Fruit fly (Drosophila melanogaster) whole organism, embryonic: ENCODE results near the gene Nf1.
A peak's percentile ranks its signal among the peaks of the same experiment; 100 is the strongest.

Experiments used
- ATbp ChIP-seq: fragments of 200-800 bp; sonication (Bioruptor generic); optimal IDR thresholded peaks from 2 replicates; lab custom pipeline; 2017; ENCODE audit warnings: missing biosample characterization, mild to moderate bottlenecking, missing genetic modification characterization, missing genetic modification reagents
- Atf-2 ChIP-seq: fragments of 200-800 bp; sonication (Bioruptor generic); optimal IDR thresholded peaks from 2 replicates; lab custom pipeline; 2016; ENCODE audit warnings: missing biosample characterization, missing genetic modification characterization
- Atf3 ChIP-seq: fragments of 200-800 bp; sonication (Bioruptor generic); optimal IDR thresholded peaks from 3 replicates; lab custom pipeline; 2016; ENCODE audit warnings: missing biosample characterization, missing genetic modification characterization
- Bdp1 ChIP-seq: fragments of 200-800 bp; sonication (Bioruptor generic); optimal IDR thresholded peaks from 3 replicates; lab custom pipeline; 2016; ENCODE audit warnings: missing biosample characterization, missing genetic modification characterization
- CG10209 ChIP-seq: fragments of 200-800 bp; sonication (Bioruptor generic); optimal IDR thresholded peaks from 3 replicates; lab custom pipeline; 2017; ENCODE audit warnings: missing biosample characterization, mild to moderate bottlenecking, missing genetic modification characterization, missing genetic modification reagents
- CG12769 ChIP-seq: fragments of 200-800 bp; sonication (Bioruptor generic); optimal IDR thresholded peaks from 2 replicates; lab custom pipeline; 2019; ENCODE audit warnings: missing biosample characterization, mild to moderate bottlenecking, missing genetic modification characterization, moderate library complexity
- CG13894 ChIP-seq: fragments of 200-800 bp; sonication (Bioruptor generic); optimal IDR thresholded peaks from 3 replicates; lab custom pipeline; 2018; ENCODE audit warnings: missing biosample characterization, mild to moderate bottlenecking, missing genetic modification characterization, moderate library complexity
- CG14441 ChIP-seq: fragments of 200-800 bp; sonication (Bioruptor generic); IDR thresholded peaks from 2 replicates; pipeline ENCODE4 v1.3.6; 2022; ENCODE audit warnings: missing biosample characterization, missing genetic modification characterization
- CG15073 ChIP-seq: fragments of 200-800 bp; sonication (Bioruptor generic); optimal IDR thresholded peaks from 2 replicates; lab custom pipeline; 2016; ENCODE audit warnings: missing biosample characterization, missing genetic modification characterization
- CG16779 ChIP-seq: fragments of 200-800 bp; sonication (Bioruptor generic); IDR thresholded peaks from 2 replicates; pipeline ENCODE4 v1.3.6; 2022; ENCODE audit warnings: missing biosample characterization, missing genetic modification characterization
- CG16813 ChIP-seq: fragments of 200-800 bp; sonication (Bioruptor generic); IDR thresholded peaks from 3 replicates; pipeline ENCODE4 v1.3.6; 2022; ENCODE audit warnings: missing biosample characterization, missing genetic modification characterization; ENCODE audit not compliant: partially characterized antibody
- CG17361 ChIP-seq: fragments of 200-800 bp; sonication (Bioruptor generic); IDR thresholded peaks from 3 replicates; pipeline ENCODE4 v1.3.6; 2022; ENCODE audit warnings: missing biosample characterization, missing genetic modification characterization
- CG17829 ChIP-seq: fragments of 200-800 bp; optimal IDR thresholded peaks from 2 replicates; lab custom pipeline; 2019; ENCODE audit warnings: missing biosample characterization, mild to moderate bottlenecking, missing genetic modification characterization, moderate library complexity
- CG17912 ChIP-seq: fragments of 200-800 bp; sonication (Bioruptor generic); optimal IDR thresholded peaks from 2 replicates; lab custom pipeline; 2018; ENCODE audit warnings: missing biosample characterization, mild to moderate bottlenecking, missing genetic modification characterization
- CG18599 ChIP-seq: fragments of 200-800 bp; sonication (Bioruptor generic); optimal IDR thresholded peaks from 3 replicates; lab custom pipeline; 2017; ENCODE audit warnings: missing biosample characterization, missing genetic modification characterization, mild to moderate bottlenecking, moderate library complexity, missing genetic modification reagents
- CG2202 ChIP-seq: fragments of 200-800 bp; sonication (Bioruptor generic); optimal IDR thresholded peaks from 2 replicates; lab custom pipeline; 2018; ENCODE audit warnings: missing biosample characterization, mild to moderate bottlenecking, missing genetic modification characterization
- CG2875 ChIP-seq: fragments of 200-800 bp; sonication (Bioruptor generic); optimal IDR thresholded peaks from 2 replicates; lab custom pipeline; 2017; ENCODE audit warnings: missing biosample characterization, mild to moderate bottlenecking, missing genetic modification characterization, missing genetic modification reagents
- CG31388 ChIP-seq: fragments of 200-800 bp; sonication (Bioruptor generic); optimal IDR thresholded peaks from 2 replicates; lab custom pipeline; 2016; ENCODE audit warnings: missing biosample characterization, missing genetic modification characterization
- CG34422 ChIP-seq: fragments of 200-800 bp; sonication (Bioruptor generic); IDR thresholded peaks from 3 replicates; pipeline ENCODE4 v1.3.6; 2022; ENCODE audit warnings: missing biosample characterization, missing genetic modification characterization
- CG3726 ChIP-seq: fragments of 200-800 bp; sonication (Bioruptor generic); IDR thresholded peaks from 3 replicates; pipeline ENCODE4, ENCODE4 v1.3.6; 2022; ENCODE audit warnings: missing biosample characterization, missing genetic modification characterization
- CG4282 ChIP-seq: fragments of 200-800 bp; sonication (Bioruptor generic); optimal IDR thresholded peaks from 2 replicates; lab custom pipeline; 2016; ENCODE audit warnings: missing biosample characterization, missing genetic modification characterization
- CG4617 ChIP-seq: fragments of 200-800 bp; sonication (Bioruptor generic); optimal IDR thresholded peaks from 3 replicates; lab custom pipeline; 2016; ENCODE audit warnings: missing biosample characterization, missing genetic modification characterization, borderline replicate concordance
- CG5953 ChIP-seq: fragments of 200-800 bp; sonication (Bioruptor generic); IDR thresholded peaks from 2 replicates; pipeline ENCODE4 v1.3.6; 2022; ENCODE audit warnings: missing biosample characterization, missing genetic modification characterization
- CG6765 ChIP-seq: fragments of 200-800 bp; sonication (Bioruptor generic); optimal IDR thresholded peaks from 3 replicates; lab custom pipeline; 2017; ENCODE audit warnings: missing biosample characterization, mild to moderate bottlenecking, missing genetic modification characterization
- CG6813 ChIP-seq: fragments of 200-800 bp; sonication (Bioruptor generic); optimal IDR thresholded peaks from 2 replicates; lab custom pipeline; 2017; ENCODE audit warnings: missing biosample characterization, missing genetic modification characterization, mild to moderate bottlenecking, moderate library complexity, missing genetic modification reagents
- CG8924 ChIP-seq: fragments of 200-800 bp; optimal IDR thresholded peaks from 3 replicates; lab custom pipeline; 2019; ENCODE audit warnings: missing biosample characterization, mild to moderate bottlenecking, missing genetic modification characterization, moderate library complexity
- Deaf1 ChIP-seq: fragments of 200-800 bp; optimal IDR thresholded peaks from 3 replicates; lab custom pipeline; 2019; ENCODE audit warnings: missing biosample characterization, mild to moderate bottlenecking, missing genetic modification characterization, moderate library complexity
- Drgx ChIP-seq: fragments of 200-800 bp; sonication (Bioruptor generic); IDR thresholded peaks from 2 replicates; pipeline ENCODE4 v1.3.6; 2022; ENCODE audit warnings: missing biosample characterization, missing genetic modification characterization
- Fer1 ChIP-seq: fragments of 200-800 bp; sonication (Bioruptor generic); optimal IDR thresholded peaks from 2 replicates; lab custom pipeline; 2017; ENCODE audit warnings: missing biosample characterization, mild to moderate bottlenecking, missing genetic modification characterization
- Fer2 ChIP-seq: fragments of 200-800 bp; sonication (Bioruptor generic); optimal IDR thresholded peaks from 2 replicates; lab custom pipeline; 2018; ENCODE audit warnings: missing biosample characterization, mild to moderate bottlenecking, missing genetic modification characterization, moderate library complexity
- Hey ChIP-seq: fragments of 200-800 bp; sonication (Bioruptor generic); optimal IDR thresholded peaks from 3 replicates; lab custom pipeline; 2018; ENCODE audit warnings: missing biosample characterization, mild to moderate bottlenecking, missing genetic modification characterization
- NC2β ChIP-seq: fragments of 200-800 bp; sonication (Bioruptor generic); optimal IDR thresholded peaks from 2 replicates; lab custom pipeline; 2016; ENCODE audit warnings: missing biosample characterization, missing genetic modification characterization
- Opbp ChIP-seq: fragments of 200-800 bp; sonication (Bioruptor generic); IDR thresholded peaks from 3 replicates; pipeline ENCODE4 v1.3.6; 2022; ENCODE audit warnings: missing biosample characterization, missing genetic modification characterization; ENCODE audit not compliant: partially characterized antibody
- Sox102F ChIP-seq: fragments of 200-800 bp; sonication (Bioruptor generic); optimal IDR thresholded peaks from 2 replicates; lab custom pipeline; 2018; ENCODE audit warnings: missing biosample characterization, mild to moderate bottlenecking, missing genetic modification characterization, moderate library complexity
- Trl ChIP-seq, 3 experiments: fragments of >200 bp in 2 of 3; fragments of 200-800 bp in 1 of 3; sonication (Bioruptor generic) in 1 of 3; optimal IDR thresholded peaks; 2 replicates in 1 of 3; 3 replicates in 2 of 3; lab custom pipeline; 2016 to 2017; ENCODE audit warnings: missing biosample characterization in 1 of 3, missing genetic modification characterization in 1 of 3
- ab ChIP-seq: fragments of 200-800 bp; sonication (Bioruptor generic); optimal IDR thresholded peaks from 2 replicates; lab custom pipeline; 2016; ENCODE audit warnings: missing biosample characterization, missing genetic modification characterization
- bab2 ChIP-seq: fragments of 200-800 bp; sonication (Bioruptor generic); optimal IDR thresholded peaks from 2 replicates; lab custom pipeline; 2016; ENCODE audit warnings: missing biosample characterization, missing genetic modification characterization
- cg ChIP-seq: fragments of 200-800 bp; sonication (Bioruptor generic); optimal IDR thresholded peaks from 3 replicates; lab custom pipeline; 2019; ENCODE audit warnings: missing biosample characterization, mild to moderate bottlenecking, missing genetic modification characterization, moderate library complexity
- chinmo ChIP-seq: fragments of 200-800 bp; sonication (Bioruptor generic); IDR thresholded peaks from 4 replicates; pipeline ENCODE4 v1.3.6; 2022; ENCODE audit warnings: missing biosample characterization, missing genetic modification characterization; ENCODE audit not compliant: partially characterized antibody
- chn ChIP-seq: fragments of 200-800 bp; sonication (Bioruptor generic); optimal IDR thresholded peaks from 2 replicates; lab custom pipeline; 2016; ENCODE audit warnings: missing biosample characterization, missing genetic modification characterization
- crol ChIP-seq: fragments of 200-800 bp; sonication (Bioruptor generic); IDR thresholded peaks from 2 replicates; pipeline ENCODE4 v1.3.6; 2022; ENCODE audit warnings: missing biosample characterization, missing genetic modification characterization
- hbn ChIP-seq: fragments of 200-800 bp; sonication (Bioruptor generic); IDR thresholded peaks from 2 replicates; pipeline ENCODE4 v1.3.6; 2022; ENCODE audit warnings: missing biosample characterization, missing genetic modification characterization; ENCODE audit not compliant: partially characterized antibody
- otp ChIP-seq: fragments of 200-800 bp; sonication (Bioruptor generic); IDR thresholded peaks from 3 replicates; pipeline ENCODE4, ENCODE4 v1.3.6; 2022; ENCODE audit warnings: missing biosample characterization, missing genetic modification characterization
- pros ChIP-seq: fragments of 200-800 bp; sonication (Bioruptor generic); optimal IDR thresholded peaks from 3 replicates; lab custom pipeline; 2019; ENCODE audit warnings: missing biosample characterization, mild to moderate bottlenecking, missing genetic modification characterization, moderate library complexity
- ranshi ChIP-seq: fragments of 200-800 bp; sonication (Bioruptor generic); IDR thresholded peaks from 2 replicates; pipeline ENCODE4 v1.3.6; 2022; ENCODE audit warnings: missing biosample characterization, missing genetic modification characterization
- rib ChIP-seq: fragments of 200-800 bp; sonication (Bioruptor generic); IDR thresholded peaks from 2 replicates; pipeline ENCODE4 v1.3.6; 2022; ENCODE audit warnings: missing biosample characterization, missing genetic modification characterization
- vfl ChIP-seq: fragments of 200-800 bp; sonication (Bioruptor generic); optimal IDR thresholded peaks from 2 replicates; lab custom pipeline; 2016; ENCODE audit warnings: missing biosample characterization, missing genetic modification characterization

Gene Nf1

dm6 chr3R:26007964-26008868 lies 25.4 kb downstream of the Nf1 start (continued):
- TF ChIP-seq Atf3 (GFP tag; lab: Kevin White, UChicago) (no peak), CG4282 (GFP tag; lab: Kevin White, UChicago) (no peak), ATbp (no peak), CG17912 (GFP tag; lab: Kevin White, UChicago) (no peak), CG12769 (peak; percentile 89), Deaf1 (tag; lab: Kevin White, UChicago) (peak; percentile 14), Sox102F (no peak), vfl (GFP tag; lab: Kevin White, UChicago) (no peak), crol (GFP tag; lab: Robert Waterston, UW) (peak; percentile 98), Opbp (0 out of 3 replicates have a peak, but pooled peaks have one; percentile 17), CG10209 (GFP tag; lab: Kevin White, UChicago) (no peak), pros (GFP tag; lab: Kevin White, UChicago) (peak; percentile 82), CG13894 (tag; lab: Kevin White, UChicago) (peak; percentile 83), otp (GFP tag; lab: Robert Waterston, UW) (peak; percentile 52; the same call in 2 of the 3 replicates), Fer1 (GFP tag; lab: Kevin White, UChicago) (no peak), CG17361 (no peak), chinmo (GFP tag; lab: Robert Waterston, UW) (peak; percentile 98), cg (GFP tag; lab: Kevin White, UChicago) (peak; percentile 54), CG14441 (GFP tag; lab: Robert Waterston, UW) (peak; percentile 22; the same call in 1 of the 2 replicates), CG5953 (GFP tag; lab: Robert Waterston, UW) (no peak), CG16813 (GFP tag; lab: Robert Waterston, UW) (0 out of 3 replicates have a peak, but pooled peaks have one; percentile 34), Atf-2 (no peak), hbn (no peak), CG3726 (no peak), CG18599 (no peak), Drgx (GFP tag; lab: Robert Waterston, UW) (peak; percentile 54), Bdp1 (no peak)

DNA sequence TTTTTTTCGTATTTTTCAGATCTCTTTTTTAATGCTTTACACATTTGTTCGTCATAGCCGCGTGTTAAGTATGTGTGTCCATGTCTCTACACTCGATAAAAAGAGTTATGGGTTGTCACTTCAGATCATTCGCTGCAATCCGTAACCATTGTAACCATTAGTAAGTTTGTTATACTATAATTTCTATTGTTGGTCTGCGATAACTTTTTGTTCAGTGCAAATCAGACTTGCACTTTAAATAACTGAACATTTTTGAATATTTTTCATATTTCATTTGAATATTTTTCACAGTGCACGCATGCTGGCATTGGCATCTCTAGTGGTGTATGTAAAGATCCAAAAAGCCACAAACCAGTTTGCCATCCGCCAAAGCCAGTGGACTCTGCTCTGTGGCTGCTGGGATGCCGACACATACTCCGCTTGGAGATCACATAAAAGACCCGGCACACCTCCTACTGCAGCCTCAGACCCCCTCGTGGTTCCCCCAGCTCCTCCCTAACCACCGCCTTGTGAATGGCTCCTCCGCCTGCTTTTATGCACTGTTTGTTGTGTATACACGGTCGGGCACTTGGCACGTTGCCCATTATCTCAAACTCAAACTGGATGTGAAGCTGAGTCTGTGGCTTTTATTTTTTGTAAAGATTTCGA lies 26.2 kb downstream of the Nf1 start:
- TF ChIP-seq chn (GFP tag; lab: Kevin White, UChicago) (peak; percentile 89), NC2β (GFP tag; lab: Kevin White, UChicago) (peak; percentile 80), ranshi (peak; percentile 85), Fer2 (tag; lab: Kevin White, UChicago) (peak; percentile 52), CG2202 (tag; lab: Kevin White, UChicago) (peak; percentile 88), CG17829 (tag; lab: Kevin White, UChicago) (peak; percentile 93), CG34422 (GFP tag; lab: Robert Waterston, UW) (peak; percentile 80), CG16779 (GFP tag; lab: Robert Waterston, UW) (peak; percentile 45; the same call in 1 of the 2 replicates), CG31388 (peak; percentile 73), Trl (optimal IDR thresholded peaks at IDR 0.05; lab: Kevin White, UChicago) (no peak), Trl (GFP tag; optimal IDR thresholded peaks at IDR 0.05; lab: Kevin White, UChicago) (peak; percentile 85), CG15073 (peak; percentile 63), CG4617 (GFP tag; lab: Kevin White, UChicago) (peak; percentile 54), CG6765 (peak; percentile 66), bab2 (peak; percentile 88), CG6813 (GFP tag; lab: Kevin White, UChicago) (peak; percentile 69), Hey (tag; lab: Kevin White, UChicago) (no peak), CG2875 (GFP tag; lab: Kevin White, UChicago) (peak; percentile 80), ab (GFP tag; lab: Kevin White, UChicago) (peak; percentile 46), rib (GFP tag; lab: Robert Waterston, UW) (no peak), CG8924 (tag; lab: Kevin White, UChicago) (peak; percentile 93)
